Worm (Caenorhabditis elegans) whole organism, mixed stage, embryonic: ENCODE data around the gene Y57G11C.8.

Source experiments
- cnd-1 ChIP-seq: fragments of 200-800 bp; sonication (Bioruptor generic); optimal IDR thresholded peaks from 2 replicates; lab custom pipeline; 2018; ENCODE audit warnings: mild to moderate bottlenecking, missing genetic modification characterization, missing compliant biosample characterization
- elt-3 ChIP-seq: fragments of 150-350 bp; optimal IDR thresholded peaks from 2 replicates; lab custom pipeline; 2014; ENCODE audit warnings: missing biosample characterization, missing genetic modification characterization
- lin-13 ChIP-seq: fragments of 150-350 bp; optimal IDR thresholded peaks from 2 replicates; lab custom pipeline; 2014; ENCODE audit warnings: missing biosample characterization, missing genetic modification characterization
- mab-5 ChIP-seq: fragments of 150-350 bp; optimal IDR thresholded peaks from 2 replicates; lab custom pipeline; 2014; ENCODE audit warnings: missing biosample characterization, missing genetic modification characterization
- mls-2 ChIP-seq: sonication (generic microtip); optimal IDR thresholded peaks from 2 replicates; lab custom pipeline; 2016; ENCODE audit warnings: mild to moderate bottlenecking, missing genetic modification characterization, moderate library complexity, missing compliant biosample characterization
- nhr-12 ChIP-seq: fragments of 150-350 bp; optimal IDR thresholded peaks from 2 replicates; lab custom pipeline; 2014; ENCODE audit warnings: missing biosample characterization, missing genetic modification characterization
- nhr-237 ChIP-seq: fragments of 150-350 bp; optimal IDR thresholded peaks from 2 replicates; lab custom pipeline; 2014; ENCODE audit warnings: missing biosample characterization, missing genetic modification characterization
- nhr-28 ChIP-seq: fragments of 150-350 bp; optimal IDR thresholded peaks from 2 replicates; lab custom pipeline; 2014; ENCODE audit warnings: missing biosample characterization, missing genetic modification characterization
- pha-4 ChIP-seq: fragments of 150-350 bp; optimal IDR thresholded peaks from 2 replicates; lab custom pipeline; 2018; ENCODE audit warnings: missing biosample characterization, missing genetic modification reagents, missing genetic modification characterization
- sem-2 ChIP-seq: fragments of 200-800 bp; sonication (Bioruptor generic); optimal IDR thresholded peaks from 2 replicates; lab custom pipeline; 2018; ENCODE audit warnings: mild to moderate bottlenecking, missing genetic modification characterization, missing compliant biosample characterization
- snpc-4 ChIP-seq: fragments of 150-350 bp; optimal IDR thresholded peaks from 2 replicates; lab custom pipeline; 2014; ENCODE audit warnings: missing biosample characterization, missing genetic modification characterization
- unc-120 ChIP-seq: sonication (generic microtip); optimal IDR thresholded peaks from 2 replicates; lab custom pipeline; 2017; ENCODE audit warnings: missing genetic modification characterization, missing compliant biosample characterization; ENCODE audit not compliant: poor library complexity, severe bottlenecking
- unc-62 ChIP-seq: fragments of 150-350 bp; optimal IDR thresholded peaks from 2 replicates; lab custom pipeline; 2014; ENCODE audit warnings: missing biosample characterization, missing genetic modification reagents, missing genetic modification characterization
- ztf-11 ChIP-seq: fragments of 150-350 bp; optimal IDR thresholded peaks from 2 replicates; lab custom pipeline; 2014; ENCODE audit warnings: missing biosample characterization, missing genetic modification characterization

ce11 chrIV:14741926-14742325, 39.7 kb upstream of the Y57G11C.8 start:
- TF ChIP-seq snpc-4 (no peak), nhr-237 (tag; lab: Kevin White, UChicago) (no peak), elt-3 (tag; lab: Kevin White, UChicago) (no peak), mab-5 (no peak), nhr-12 (tag; lab: Kevin White, UChicago) (no peak), unc-62 (GFP tag; lab: Kevin White, UChicago) (no peak), lin-13 (tag; lab: Kevin White, UChicago) (no peak), unc-120 (tag; lab: Kevin White, UChicago) (no peak), pha-4 (tag; lab: Kevin White, UChicago) (no peak), sem-2 (GFP tag; lab: Kevin White, UChicago) (no peak), mls-2 (tag; lab: Kevin White, UChicago) (no peak), cnd-1 (no peak), nhr-28 (no peak), ztf-11 (tag; lab: Kevin White, UChicago) (no peak)
